Worm (Caenorhabditis elegans): ENCODE data around the gene idh-1.

The idh-1 gene

DNA sequence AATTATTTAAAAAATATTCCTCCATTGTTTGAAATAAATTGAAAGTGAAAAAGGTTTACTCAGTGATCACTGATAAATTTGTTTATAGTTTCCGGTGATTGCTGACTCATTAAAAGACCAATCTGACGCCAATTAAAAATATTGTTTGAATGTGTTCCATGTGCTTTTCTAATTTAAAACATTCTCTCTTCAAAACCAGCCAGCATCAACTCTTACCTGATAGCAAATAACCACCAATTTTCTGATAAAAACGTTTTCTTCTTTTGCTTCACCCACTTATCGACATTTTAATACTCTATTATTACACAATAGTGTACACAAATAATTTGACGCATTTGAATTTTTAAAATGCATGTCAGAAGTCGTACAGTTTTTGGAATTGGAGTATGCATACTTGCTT lies 39.2 kb downstream of the idh-1 start, which contains the start of gene F56D5.6:
TSS of gene F56D5.6 (plus strand) at position 208 of the 400 bp plus-strand sequence.
- no peak for TF ChIP-seq zfh-2 (GFP tag; conservative IDR thresholded peaks at IDR 0.05)
- peak; percentile 66 for TF ChIP-seq nhr-80 (tag; optimal IDR thresholded peaks at IDR 0.05)

- TF ChIP-seq F23B12.7 (tag; optimal IDR thresholded peaks at IDR 0.05; ENCODE audit: insufficient read depth) = no peak
- TF ChIP-seq akir-1 (GFP tag; optimal IDR thresholded peaks at IDR 0.05) = no peak
- TF ChIP-seq bed-1 (GFP tag; IDR thresholded peaks at IDR 0.05) = no peak
Observed at ce11 chrIV:9398512-9398911, 42.4 kb downstream of the idh-1 start, which contains the start of gene F56D5.2. Gene F56D5.2, minus strand, starts transcription at chrIV:9398612.

DNA sequence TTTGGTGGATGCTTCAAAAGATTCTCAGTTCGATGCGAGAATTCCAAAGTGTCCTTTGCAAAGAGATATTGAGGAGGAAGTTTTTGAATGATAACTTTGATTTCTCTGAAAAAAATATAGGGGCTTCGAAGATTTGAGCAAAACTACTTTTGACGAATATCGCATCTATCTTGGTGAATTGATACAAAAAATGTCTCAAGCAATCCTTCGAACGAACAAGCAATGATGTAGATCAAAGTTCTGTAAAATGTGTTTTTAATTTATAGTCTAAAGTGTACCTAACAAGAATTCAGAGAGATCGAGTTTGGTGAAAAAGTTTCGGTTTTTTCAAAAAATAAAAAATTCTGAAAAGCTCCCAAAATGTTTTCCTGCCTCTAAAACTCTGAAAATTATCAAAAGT lies 43.6 kb downstream of the idh-1 start, which contains the start of gene F56D5.3:
TSS of gene F56D5.3 (plus strand) at position 301 of the 400 bp plus-strand sequence.
- TF ChIP-seq F57A8.1 (GFP tag; optimal IDR thresholded peaks at IDR 0.05) = no peak
- no peak for TF ChIP-seq F49E8.2 (tag; optimal IDR thresholded peaks at IDR 0.05; ENCODE audit: insufficient read depth)
- TF ChIP-seq ztf-26 (tag; optimal IDR thresholded peaks at IDR 0.05) = no peak
- no peak for TF ChIP-seq nhr-120 (GFP tag; IDR thresholded peaks at IDR 0.05)
- TF ChIP-seq nhr-27 (tag; optimal IDR thresholded peaks at IDR 0.05) = no peak
- no peak for TF ChIP-seq unc-62 (GFP tag; optimal IDR thresholded peaks at IDR 0.05)
- no peak for TF ChIP-seq tbx-9 (tag; optimal IDR thresholded peaks at IDR 0.05; ENCODE audit: borderline replicate concordance)
- no peak for TF ChIP-seq let-526 (GFP tag; IDR thresholded peaks at IDR 0.05)
- no peak for TF ChIP-seq madf-8 (GFP tag; conservative IDR thresholded peaks at IDR 0.05)
- TF ChIP-seq Y67H2A.10 (GFP tag; conservative IDR thresholded peaks at IDR 0.05) = no peak
- TF ChIP-seq nfya-1 (tag; optimal IDR thresholded peaks at IDR 0.05; ENCODE audit: borderline replicate concordance, insufficient read depth) = no peak
- no peak for TF ChIP-seq nhr-80 (tag; optimal IDR thresholded peaks at IDR 0.05)
- no peak for TF ChIP-seq B0035.1 (tag; optimal IDR thresholded peaks at IDR 0.05)
- no peak for TF ChIP-seq K12H6.12 (tag; optimal IDR thresholded peaks at IDR 0.05)
- TF ChIP-seq K11D2.4 (GFP tag; IDR thresholded peaks at IDR 0.05) = no peak
- no peak for TF ChIP-seq hrde-1 (tag; optimal IDR thresholded peaks at IDR 0.05; ENCODE audit: borderline replicate concordance)
- no peak for TF ChIP-seq hsf-1 (GFP tag; IDR thresholded peaks at IDR 0.05)
- TF ChIP-seq madf-6 (GFP tag; IDR thresholded peaks at IDR 0.05) = no peak

DNA sequence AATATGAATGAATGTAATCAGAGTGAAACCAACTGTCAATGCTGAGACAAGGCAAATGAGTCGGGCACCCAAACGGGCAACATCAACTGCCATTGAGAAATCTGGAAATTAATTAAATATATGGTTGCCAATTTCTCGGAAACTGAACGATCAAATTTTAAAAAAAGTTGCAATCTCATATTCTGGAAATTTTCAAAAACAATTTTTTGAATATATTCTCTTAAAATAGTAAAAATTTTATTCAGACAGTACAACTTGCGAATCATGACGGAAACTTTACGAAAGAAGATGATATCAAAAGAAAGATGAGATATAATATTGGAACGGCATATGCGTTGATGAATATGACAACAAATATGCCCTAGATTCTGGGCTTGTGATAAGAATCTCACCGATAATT lies 44.8 kb downstream of the idh-1 start, which contains the start of gene col-121:
TSS of gene col-121 (minus strand) at position 101 of the 400 bp plus-strand sequence.
- no peak for TF ChIP-seq F49E8.2 (tag; optimal IDR thresholded peaks at IDR 0.05; ENCODE audit: insufficient read depth)
- TF ChIP-seq ceh-100 (GFP tag; IDR thresholded peaks at IDR 0.05) = no peak
- no peak for TF ChIP-seq nhr-80 (tag; optimal IDR thresholded peaks at IDR 0.05)
- TF ChIP-seq Y95B8A.8 (GFP tag; IDR thresholded peaks at IDR 0.05) = no peak
- TF ChIP-seq mcd-1 (GFP tag; IDR thresholded peaks at IDR 0.05) = no peak
- no peak for TF ChIP-seq dpl-1 (GFP tag; optimal IDR thresholded peaks at IDR 0.05)
- TF ChIP-seq cebp-2 (GFP tag; IDR thresholded peaks at IDR 0.05) = no peak
- TF ChIP-seq attf-5 (GFP tag; optimal IDR thresholded peaks at IDR 0.05) = no peak
- TF ChIP-seq aptf-3 (GFP tag; IDR thresholded peaks at IDR 0.05) = no peak
- TF ChIP-seq B0261.1 (tag; optimal IDR thresholded peaks at IDR 0.05) = no peak
- TF ChIP-seq B0336.3 (GFP tag; IDR thresholded peaks at IDR 0.05) = no peak
- TF ChIP-seq tbx-9 (tag; optimal IDR thresholded peaks at IDR 0.05; ENCODE audit: borderline replicate concordance) = no peak
- TF ChIP-seq egrh-3 (GFP tag; IDR thresholded peaks at IDR 0.05) = no peak
- TF ChIP-seq F33H1.4 (GFP tag; IDR thresholded peaks at IDR 0.05) = no peak
- TF ChIP-seq T07F8.4 (tag; optimal IDR thresholded peaks at IDR 0.05) = no peak

Data from whole organism, young adult.